Worm (Caenorhabditis elegans) whole organism, late embryonic: ENCODE measurements around the gene vps-53.

Source experiments
- ama-1 ChIP-seq: fragments of 150-350 bp; optimal IDR thresholded peaks from 2 replicates; lab custom pipeline; 2014
- ceh-14 ChIP-seq: sonication (generic microtip); optimal IDR thresholded peaks from 2 replicates; lab custom pipeline; 2016; ENCODE audit warnings: missing genotype, missing genetic modification characterization, missing compliant biosample characterization
- ceh-24 ChIP-seq: sonication (generic microtip); optimal IDR thresholded peaks from 2 replicates; lab custom pipeline; 2016; ENCODE audit warnings: mild to moderate bottlenecking, missing genetic modification characterization, missing compliant biosample characterization
- ceh-34 ChIP-seq: sonication (generic microtip); optimal IDR thresholded peaks from 2 replicates; lab custom pipeline; 2016; ENCODE audit warnings: mild to moderate bottlenecking, missing genetic modification characterization, missing compliant biosample characterization
- ceh-6 ChIP-seq: fragments of 200-800 bp; sonication (Bioruptor generic); optimal IDR thresholded peaks from 2 replicates; lab custom pipeline; 2018; ENCODE audit warnings: mild to moderate bottlenecking, missing genetic modification characterization, missing compliant biosample characterization
- dmd-4 ChIP-seq: sonication (generic microtip); optimal IDR thresholded peaks from 2 replicates; lab custom pipeline; 2016; ENCODE audit warnings: borderline replicate concordance, missing genetic modification characterization, missing compliant biosample characterization
- dve-1 ChIP-seq: sonication (generic microtip); optimal IDR thresholded peaks from 2 replicates; lab custom pipeline; 2017; ENCODE audit warnings: antibody characterized with exemption, mild to moderate bottlenecking, missing genetic modification characterization, missing compliant biosample characterization
- lim-6 ChIP-seq: sonication (generic microtip); optimal IDR thresholded peaks from 2 replicates; lab custom pipeline; 2016; ENCODE audit warnings: missing genetic modification characterization, missing compliant biosample characterization
- nfya-1 ChIP-seq: sonication (generic microtip); optimal IDR thresholded peaks from 2 replicates; lab custom pipeline; 2017; ENCODE audit warnings: missing genetic modification characterization, mild to moderate bottlenecking, missing compliant biosample characterization, antibody characterized with exemption, moderate library complexity
- odd-2 ChIP-seq: sonication (generic microtip); optimal IDR thresholded peaks from 2 replicates; lab custom pipeline; 2017; ENCODE audit warnings: antibody characterized with exemption, mild to moderate bottlenecking, missing genetic modification characterization, missing compliant biosample characterization
- sox-4 ChIP-seq: sonication (generic microtip); optimal IDR thresholded peaks from 2 replicates; lab custom pipeline; 2017; ENCODE audit warnings: mild to moderate bottlenecking, missing genetic modification characterization, inconsistent platforms, missing compliant biosample characterization
- tbx-2 ChIP-seq: sonication (generic microtip); optimal IDR thresholded peaks from 2 replicates; lab custom pipeline; 2016; ENCODE audit warnings: missing genetic modification characterization, missing compliant biosample characterization
- tbx-7 ChIP-seq: sonication (generic microtip); optimal IDR thresholded peaks from 2 replicates; lab custom pipeline; 2016; ENCODE audit warnings: missing genotype, missing genetic modification characterization, missing compliant biosample characterization
- unc-55 ChIP-seq: sonication (generic microtip); optimal IDR thresholded peaks from 2 replicates; lab custom pipeline; 2017; ENCODE audit warnings: missing biosample characterization, missing genetic modification reagents, missing genetic modification characterization

- TF ChIP-seq nfya-1 (tag; lab: Kevin White, UChicago) (peak; percentile 11), odd-2 (no peak), unc-55 (no peak), ceh-24 (tag; lab: Kevin White, UChicago) (no peak), ceh-34 (tag; lab: Kevin White, UChicago) (peak; percentile 4), dve-1 (tag; lab: Kevin White, UChicago) (no peak), sox-4 (tag; lab: Kevin White, UChicago) (no peak), dmd-4 (tag; lab: Kevin White, UChicago) (no peak), ama-1 (no peak), tbx-7 (tag; lab: Kevin White, UChicago) (no peak), lim-6 (tag; lab: Kevin White, UChicago) (no peak), ceh-14 (tag; lab: Kevin White, UChicago) (no peak), tbx-2 (tag; lab: Kevin White, UChicago) (no peak), ceh-6 (GFP tag; lab: Kevin White, UChicago) (no peak)
These were observed 11.9 kb downstream of the vps-53 start for ce11 chrIII:9745333-9745897.
